Worm (Caenorhabditis elegans) whole organism, L3 larva: ENCODE data around the gene tbc-10.

Source experiments
- ZK546.5 ChIP-seq: sonication (generic microtip); optimal IDR thresholded peaks from 2 replicates; lab custom pipeline; 2017; ENCODE audit warnings: missing biosample characterization, missing genetic modification characterization
- ceh-28 ChIP-seq: fragments of 150-350 bp; optimal IDR thresholded peaks from 2 replicates; lab custom pipeline; 2014; ENCODE audit warnings: missing biosample characterization, missing genetic modification reagents, missing genetic modification characterization
- ceh-82 ChIP-seq: fragments of 150-350 bp; optimal IDR thresholded peaks from 2 replicates; lab custom pipeline; 2014; ENCODE audit warnings: missing biosample characterization, missing genetic modification characterization
- ceh-9 ChIP-seq: sonication (generic microtip); optimal IDR thresholded peaks from 2 replicates; lab custom pipeline; 2018; ENCODE audit warnings: missing biosample characterization, missing genetic modification characterization
- egl-27 ChIP-seq: sonication (generic microtip); optimal IDR thresholded peaks from 4 replicates; lab custom pipeline; 2017; ENCODE audit warnings: missing biosample characterization, missing genetic modification reagents, missing genetic modification characterization
- mdl-1 ChIP-seq: fragments of 150-350 bp; optimal IDR thresholded peaks from 2 replicates; lab custom pipeline; 2014; ENCODE audit warnings: missing biosample characterization, missing genetic modification characterization
- nhr-11 ChIP-seq: fragments of 150-350 bp; optimal IDR thresholded peaks from 2 replicates; lab custom pipeline; 2014; ENCODE audit warnings: missing biosample characterization, missing genetic modification characterization
- nhr-77 ChIP-seq: fragments of 150-350 bp; optimal IDR thresholded peaks from 2 replicates; lab custom pipeline; 2014; ENCODE audit warnings: missing biosample characterization, missing genetic modification characterization
- pqm-1 ChIP-seq: fragments of 150-350 bp; optimal IDR thresholded peaks from 2 replicates; lab custom pipeline; 2017; ENCODE audit warnings: missing biosample characterization, missing genetic modification characterization, inconsistent platforms
- sea-2 ChIP-seq: fragments of 150-350 bp; sonication (generic microtip); optimal IDR thresholded peaks from 4 replicates; lab custom pipeline; 2014; ENCODE audit warnings: missing biosample characterization, missing genetic modification reagents, missing genetic modification characterization
- zag-1 ChIP-seq: fragments of 150-350 bp; optimal IDR thresholded peaks from 2 replicates; lab custom pipeline; 2014; ENCODE audit warnings: missing biosample characterization, missing genetic modification characterization

ce11 chrIII:996564-996963 lies 13.5 kb downstream of the tbc-10 start:
- TF ChIP-seq ZK546.5 (tag; lab: Kevin White, UChicago) (no peak), egl-27 (tag; lab: Kevin White, UChicago) (no peak), mdl-1 (tag; lab: Kevin White, UChicago) (no peak), ceh-82 (tag; lab: Kevin White, UChicago) (no peak), pqm-1 (no peak), sea-2 (GFP tag; lab: Kevin White, UChicago) (no peak), zag-1 (tag; lab: Kevin White, UChicago) (no peak), ceh-9 (no peak), nhr-11 (no peak), nhr-77 (no peak), ceh-28 (tag; lab: Kevin White, UChicago) (peak; percentile 84)
